Fruit fly (Drosophila melanogaster): ENCODE results near the gene kek6.

kek6 gene

dm6 chr3R:31608030-31608429 is 13.9 kb upstream of the kek6 start:
- TF ChIP-seq CrebA (GFP tag; optimal IDR thresholded peaks at IDR 0.05; ENCODE audit: borderline replicate concordance) (no peak), Hr78 (GFP tag; optimal IDR thresholded peaks at IDR 0.05) (no peak), Jra (GFP tag; optimal IDR thresholded peaks at IDR 0.05) (no peak), Dif (GFP tag; optimal IDR thresholded peaks at IDR 0.05; ENCODE audit: partially characterized antibody) (no peak), GATAd (GFP tag; optimal IDR thresholded peaks at IDR 0.05) (no peak)

- TF ChIP-seq Myc (optimal IDR thresholded peaks at IDR 0.05), result no peak
- peak in 1 of 2 experiments; percentile 2 for TF ChIP-seq foxo (GFP tag; optimal IDR thresholded peaks at IDR 0.05)
- TF ChIP-seq Dfd (GFP tag; optimal IDR thresholded peaks at IDR 0.05), result no peak
- TF ChIP-seq Rel (GFP tag; optimal IDR thresholded peaks at IDR 0.05), result no peak
- peak; percentile 85 for TF ChIP-seq Rel (tag; optimal IDR thresholded peaks at IDR 0.05)
- TF ChIP-seq sv (GFP tag; optimal IDR thresholded peaks at IDR 0.05), result no peak
- peak; percentile 12 for TF ChIP-seq Hr83 (GFP tag; optimal IDR thresholded peaks at IDR 0.05; ENCODE audit: poor library complexity, severe bottlenecking)
- peak; percentile 93 for TF ChIP-seq N (GFP tag; optimal IDR thresholded peaks at IDR 0.05)
- TF ChIP-seq brk (GFP tag; optimal IDR thresholded peaks at IDR 0.05), result peak; percentile 49
- TF ChIP-seq br (GFP tag; optimal IDR thresholded peaks at IDR 0.05), result peak; percentile 17
- peak; percentile 4 for TF ChIP-seq h (GFP tag; optimal IDR thresholded peaks at IDR 0.05)
- no peak for TF ChIP-seq tai (GFP tag; optimal IDR thresholded peaks at IDR 0.05)
- peak; percentile 33 for TF ChIP-seq fru (GFP tag; optimal IDR thresholded peaks at IDR 0.05)
- no peak for TF ChIP-seq usp (GFP tag; optimal IDR thresholded peaks at IDR 0.05)
- TF ChIP-seq psq (GFP tag; optimal IDR thresholded peaks at IDR 0.05), result peak; percentile 61
- TF ChIP-seq sage (GFP tag; optimal IDR thresholded peaks at IDR 0.05), result no peak
- no peak for TF ChIP-seq pan (optimal IDR thresholded peaks at IDR 0.05)
- TF ChIP-seq Jra (GFP tag; optimal IDR thresholded peaks at IDR 0.05), result no peak
- TF ChIP-seq Sp1 (GFP tag; optimal IDR thresholded peaks at IDR 0.05), result no peak
- TF ChIP-seq jim (GFP tag; optimal IDR thresholded peaks at IDR 0.05), result no peak
- peak; percentile 31 for TF ChIP-seq OdsH (GFP tag; optimal IDR thresholded peaks at IDR 0.05)
- peak; percentile 29 for TF ChIP-seq Hnf4 (GFP tag; optimal IDR thresholded peaks at IDR 0.05)
- no peak for TF ChIP-seq lola (GFP tag; optimal IDR thresholded peaks at IDR 0.05)
- peak in 1 of 2 experiments; percentile 21 for TF ChIP-seq dl (GFP tag; optimal IDR thresholded peaks at IDR 0.05; ENCODE audit: insufficient read depth in 1 of 2, partially characterized antibody in 2 of 2)
- TF ChIP-seq Dif (GFP tag; optimal IDR thresholded peaks at IDR 0.05; ENCODE audit: partially characterized antibody), result peak; percentile 21
- no peak for TF ChIP-seq dsf (GFP tag; optimal IDR thresholded peaks at IDR 0.05; ENCODE audit: borderline replicate concordance)
Measured at dm6 chr3R:31608438-31609188, 13.3 kb upstream of the kek6 start.

- no peak for TF ChIP-seq ey (GFP tag; optimal IDR thresholded peaks at IDR 0.05)
- peak; percentile 70 for TF ChIP-seq Hnf4 (GFP tag; optimal IDR thresholded peaks at IDR 0.05)
- TF ChIP-seq Hr83 (GFP tag; optimal IDR thresholded peaks at IDR 0.05; ENCODE audit: poor library complexity, severe bottlenecking), result peak; percentile 64
- TF ChIP-seq Mio (GFP tag; optimal IDR thresholded peaks at IDR 0.05), result no peak
- TF ChIP-seq Jra (GFP tag; optimal IDR thresholded peaks at IDR 0.05), result no peak
- TF ChIP-seq Hr78 (GFP tag; optimal IDR thresholded peaks at IDR 0.05), result no peak
- TF ChIP-seq Dfd (GFP tag; optimal IDR thresholded peaks at IDR 0.05), result no peak
- no peak for TF ChIP-seq Myc (optimal IDR thresholded peaks at IDR 0.05)
- TF ChIP-seq br (GFP tag; optimal IDR thresholded peaks at IDR 0.05), result peak; percentile 16
- peak; percentile 57 for TF ChIP-seq h (GFP tag; optimal IDR thresholded peaks at IDR 0.05)
- no peak for TF ChIP-seq sv (GFP tag; optimal IDR thresholded peaks at IDR 0.05)
- no peak for TF ChIP-seq usp (GFP tag; optimal IDR thresholded peaks at IDR 0.05)
- TF ChIP-seq psq (GFP tag; optimal IDR thresholded peaks at IDR 0.05), result peak; percentile 0
- TF ChIP-seq CG32264 (GFP tag; optimal IDR thresholded peaks at IDR 0.05), result peak; percentile 39
- no peak for TF ChIP-seq lola (GFP tag; optimal IDR thresholded peaks at IDR 0.05)
- no peak for TF ChIP-seq Abd-B (GFP tag; optimal IDR thresholded peaks at IDR 0.05)
- peak; percentile 32 for TF ChIP-seq fru (GFP tag; optimal IDR thresholded peaks at IDR 0.05)
- TF ChIP-seq dmrt93B (GFP tag; optimal IDR thresholded peaks at IDR 0.05), result no peak
- no peak for TF ChIP-seq Vsx2 (GFP tag; optimal IDR thresholded peaks at IDR 0.05; ENCODE audit: partially characterized antibody)
- TF ChIP-seq jim (GFP tag; optimal IDR thresholded peaks at IDR 0.05), result peak; percentile 23
- peak; percentile 32 for TF ChIP-seq HLH106 (tag; optimal IDR thresholded peaks at IDR 0.05)
- no peak for TF ChIP-seq CrebA (GFP tag; optimal IDR thresholded peaks at IDR 0.05; ENCODE audit: borderline replicate concordance)
- no peak for TF ChIP-seq pan (optimal IDR thresholded peaks at IDR 0.05)
- TF ChIP-seq GATAd (GFP tag; optimal IDR thresholded peaks at IDR 0.05), result no peak
- no peak for TF ChIP-seq dsf (GFP tag; optimal IDR thresholded peaks at IDR 0.05; ENCODE audit: borderline replicate concordance)
- no peak for TF ChIP-seq tai (GFP tag; optimal IDR thresholded peaks at IDR 0.05)
- no peak for TF ChIP-seq woc (GFP tag; optimal IDR thresholded peaks at IDR 0.05)
- peak; percentile 43 for TF ChIP-seq sage (GFP tag; optimal IDR thresholded peaks at IDR 0.05)
- peak; percentile 64 for TF ChIP-seq brk (GFP tag; optimal IDR thresholded peaks at IDR 0.05)
- peak; percentile 56 for TF ChIP-seq Dif (GFP tag; optimal IDR thresholded peaks at IDR 0.05; ENCODE audit: partially characterized antibody)
- TF ChIP-seq dl (GFP tag; optimal IDR thresholded peaks at IDR 0.05; ENCODE audit: insufficient read depth in 1 of 2, partially characterized antibody in 2 of 2), result no peak
- peak; percentile 47 for TF ChIP-seq Sp1 (GFP tag; optimal IDR thresholded peaks at IDR 0.05)
- no peak for TF ChIP-seq OdsH (GFP tag; optimal IDR thresholded peaks at IDR 0.05)
- no peak for TF ChIP-seq N (GFP tag; optimal IDR thresholded peaks at IDR 0.05)
- peak in 1 of 2 experiments; percentile 38 for TF ChIP-seq foxo (GFP tag; optimal IDR thresholded peaks at IDR 0.05)
- TF ChIP-seq rgr (GFP tag; optimal IDR thresholded peaks at IDR 0.05), result peak; percentile 55
- TF ChIP-seq Rel (GFP tag; optimal IDR thresholded peaks at IDR 0.05), result no peak
- peak; percentile 90 for TF ChIP-seq Rel (tag; optimal IDR thresholded peaks at IDR 0.05)
- no peak for TF ChIP-seq CG9705 (GFP tag; optimal IDR thresholded peaks at IDR 0.05)
Measured at dm6 chr3R:31609413-31610054, 12.4 kb upstream of the kek6 start.
